Worm (Caenorhabditis elegans) whole organism, L4/young adult: Measurements from ENCODE around the gene fbxb-105.

Experiments used
- dao-5 ChIP-seq: sonication (generic microtip); optimal IDR thresholded peaks from 2 replicates; lab custom pipeline; 2016; ENCODE audit warnings: missing genotype, missing genetic modification characterization, moderate library complexity, missing compliant biosample characterization
- him-1 ChIP-seq: sonication (generic microtip); optimal IDR thresholded peaks from 2 replicates; lab custom pipeline; 2016; ENCODE audit warnings: missing genotype, missing genetic modification reagents, missing genetic modification characterization, missing compliant biosample characterization

DNA sequence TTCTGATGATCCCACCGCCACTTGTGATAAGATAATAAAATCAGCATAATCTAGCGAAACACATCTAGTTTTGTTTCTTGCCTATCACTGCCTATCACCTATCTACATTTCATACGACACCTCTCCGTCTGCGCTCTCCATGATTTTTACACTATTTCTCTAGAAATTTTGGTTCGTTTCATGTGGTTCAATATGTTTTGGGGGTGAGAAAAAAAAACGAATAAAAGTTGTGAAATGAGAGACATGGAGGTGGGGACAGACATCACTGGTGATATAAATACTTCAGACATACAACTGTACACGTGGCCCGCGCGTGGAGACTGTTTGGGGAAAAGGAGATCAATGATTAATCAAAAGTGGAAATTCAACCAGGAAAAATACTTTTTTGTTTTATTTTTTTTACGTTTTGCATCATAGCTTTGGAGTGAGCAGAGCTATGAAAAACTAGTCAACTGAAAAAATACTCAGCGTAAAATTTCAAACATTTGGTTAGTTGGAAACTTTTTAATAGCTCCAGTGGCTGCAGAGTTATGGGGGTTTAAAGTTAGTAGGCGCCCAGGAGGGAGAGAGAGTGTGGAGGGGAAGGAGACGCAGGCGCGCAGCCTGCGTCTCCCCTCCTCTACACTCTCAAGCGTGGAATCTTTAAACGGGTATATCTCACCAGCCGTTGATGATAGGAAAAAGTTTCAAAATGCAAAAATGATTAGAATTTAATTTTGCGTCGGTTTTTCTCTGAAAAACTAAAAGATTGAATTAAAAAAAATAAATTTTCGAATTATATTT is 32.3 kb upstream of the fbxb-105 start:
- TF ChIP-seq him-1 (no peak), dao-5 (no peak)
